Worm (Caenorhabditis elegans) whole organism, late embryonic: ENCODE measurements around the gene Y11D7A.3.

Experiments
- C08G9.2 ChIP-seq: sonication (generic microtip); optimal IDR thresholded peaks from 2 replicates; lab custom pipeline; 2016; ENCODE audit warnings: mild to moderate bottlenecking, missing genetic modification characterization, moderate library complexity, missing compliant biosample characterization
- C38D4.7 ChIP-seq: fragments of 200-800 bp; sonication (Bioruptor generic); optimal IDR thresholded peaks from 2 replicates; lab custom pipeline; 2018; ENCODE audit warnings: mild to moderate bottlenecking, missing genetic modification characterization, moderate library complexity, missing compliant biosample characterization
- K02D7.2 ChIP-seq: sonication (generic microtip); optimal IDR thresholded peaks from 2 replicates; lab custom pipeline; 2017; ENCODE audit warnings: mild to moderate bottlenecking, missing genetic modification characterization, missing compliant biosample characterization
- K09A11.1 ChIP-seq: sonication (generic microtip); optimal IDR thresholded peaks from 2 replicates; lab custom pipeline; 2017; ENCODE audit warnings: antibody characterized with exemption, mild to moderate bottlenecking, missing genetic modification characterization, missing compliant biosample characterization; ENCODE audit not compliant: insufficient read depth
- Y22D7AL.16 ChIP-seq: sonication (generic microtip); optimal IDR thresholded peaks from 2 replicates; lab custom pipeline; 2016; ENCODE audit warnings: missing genetic modification characterization, missing compliant biosample characterization
- ceh-14 ChIP-seq: sonication (generic microtip); optimal IDR thresholded peaks from 2 replicates; lab custom pipeline; 2016; ENCODE audit warnings: missing genotype, missing genetic modification characterization, missing compliant biosample characterization
- ceh-18 ChIP-seq: sonication (generic microtip); optimal IDR thresholded peaks from 2 replicates; lab custom pipeline; 2016; ENCODE audit warnings: missing genetic modification characterization, missing compliant biosample characterization
- ceh-2 ChIP-seq: sonication (generic microtip); optimal IDR thresholded peaks from 2 replicates; lab custom pipeline; 2016; ENCODE audit warnings: missing genotype, missing genetic modification characterization, missing compliant biosample characterization
- ceh-22 ChIP-seq: sonication (generic microtip); optimal IDR thresholded peaks from 2 replicates; lab custom pipeline; 2017; ENCODE audit warnings: missing biosample characterization, missing genetic modification characterization
- ceh-31 ChIP-seq: sonication (generic microtip); optimal IDR thresholded peaks from 2 replicates; lab custom pipeline; 2016; ENCODE audit warnings: missing genetic modification characterization, missing compliant biosample characterization
- ceh-48 ChIP-seq: sonication (generic microtip); optimal IDR thresholded peaks from 2 replicates; lab custom pipeline; 2016; ENCODE audit warnings: missing genetic modification characterization, inconsistent platforms, missing compliant biosample characterization
- ceh-9 ChIP-seq: sonication (generic microtip); optimal IDR thresholded peaks from 2 replicates; lab custom pipeline; 2016; ENCODE audit warnings: mild to moderate bottlenecking, missing genetic modification characterization, inconsistent platforms, missing compliant biosample characterization
- che-1 ChIP-seq: sonication (generic microtip); optimal IDR thresholded peaks from 2 replicates; lab custom pipeline; 2016; ENCODE audit warnings: mild to moderate bottlenecking, missing genetic modification characterization, missing compliant biosample characterization
- dmd-4 ChIP-seq: sonication (generic microtip); optimal IDR thresholded peaks from 2 replicates; lab custom pipeline; 2016; ENCODE audit warnings: borderline replicate concordance, missing genetic modification characterization, missing compliant biosample characterization
- dve-1 ChIP-seq: sonication (generic microtip); optimal IDR thresholded peaks from 2 replicates; lab custom pipeline; 2017; ENCODE audit warnings: antibody characterized with exemption, mild to moderate bottlenecking, missing genetic modification characterization, missing compliant biosample characterization
- elt-4 ChIP-seq: sonication (generic microtip); optimal IDR thresholded peaks from 2 replicates; lab custom pipeline; 2016; ENCODE audit warnings: missing genetic modification characterization, missing compliant biosample characterization
- fax-1 ChIP-seq: sonication (generic microtip); optimal IDR thresholded peaks from 2 replicates; lab custom pipeline; 2016; ENCODE audit warnings: missing genotype, missing genetic modification characterization, missing compliant biosample characterization
- fkh-6 ChIP-seq: sonication (generic microtip); optimal IDR thresholded peaks from 2 replicates; lab custom pipeline; 2016; ENCODE audit warnings: missing genetic modification characterization, missing compliant biosample characterization
- gmeb-2 ChIP-seq: sonication (generic microtip); optimal IDR thresholded peaks from 2 replicates; lab custom pipeline; 2016; ENCODE audit warnings: missing genetic modification characterization, inconsistent platforms, missing compliant biosample characterization
- hlh-13 ChIP-seq: fragments of 200-800 bp; sonication (Bioruptor generic); optimal IDR thresholded peaks from 2 replicates; lab custom pipeline; 2018; ENCODE audit warnings: mild to moderate bottlenecking, missing genetic modification characterization, missing compliant biosample characterization
- hlh-6 ChIP-seq: sonication (generic microtip); optimal IDR thresholded peaks from 2 replicates; lab custom pipeline; 2016; ENCODE audit warnings: missing genotype, missing genetic modification characterization, missing compliant biosample characterization
- hlh-8 ChIP-seq: sonication (generic microtip); optimal IDR thresholded peaks from 2 replicates; lab custom pipeline; 2016; ENCODE audit warnings: missing genotype, missing genetic modification characterization, missing compliant biosample characterization
- lim-6 ChIP-seq: sonication (generic microtip); optimal IDR thresholded peaks from 2 replicates; lab custom pipeline; 2016; ENCODE audit warnings: missing genetic modification characterization, missing compliant biosample characterization
- lin-11 ChIP-seq: fragments of 200-800 bp; sonication (Bioruptor generic); optimal IDR thresholded peaks from 2 replicates; lab custom pipeline; 2018; ENCODE audit warnings: mild to moderate bottlenecking, missing genetic modification characterization, missing compliant biosample characterization
- madf-2 ChIP-seq: sonication (generic microtip); optimal IDR thresholded peaks from 2 replicates; lab custom pipeline; 2017; ENCODE audit warnings: missing genetic modification characterization, missing compliant biosample characterization
- mec-3 ChIP-seq: sonication (generic microtip); optimal IDR thresholded peaks from 2 replicates; lab custom pipeline; 2016; ENCODE audit warnings: borderline replicate concordance, missing genetic modification characterization, missing compliant biosample characterization
- nfya-1 ChIP-seq: sonication (generic microtip); optimal IDR thresholded peaks from 2 replicates; lab custom pipeline; 2017; ENCODE audit warnings: missing genetic modification characterization, mild to moderate bottlenecking, missing compliant biosample characterization, antibody characterized with exemption, moderate library complexity
- npax-4 ChIP-seq: sonication (generic microtip); optimal IDR thresholded peaks from 2 replicates; lab custom pipeline; 2016; ENCODE audit warnings: missing genetic modification characterization, missing compliant biosample characterization
- pag-3 ChIP-seq: sonication (generic microtip); optimal IDR thresholded peaks from 2 replicates; lab custom pipeline; 2016; ENCODE audit warnings: missing compliant biosample characterization, missing genetic modification characterization, borderline replicate concordance
- pat-9 ChIP-seq: fragments of 200-800 bp; sonication (Bioruptor generic); optimal IDR thresholded peaks from 2 replicates; lab custom pipeline; 2018; ENCODE audit warnings: mild to moderate bottlenecking, missing genetic modification characterization, moderate library complexity, missing compliant biosample characterization
- pax-1 ChIP-seq: fragments of 150-350 bp; optimal IDR thresholded peaks from 2 replicates; lab custom pipeline; 2014; ENCODE audit warnings: missing biosample characterization, missing genetic modification characterization
- pha-2 ChIP-seq: sonication (generic microtip); optimal IDR thresholded peaks from 2 replicates; lab custom pipeline; 2017; ENCODE audit warnings: mild to moderate bottlenecking, missing genetic modification characterization, missing compliant biosample characterization
- pha-4 ChIP-seq: fragments of 150-350 bp; optimal IDR thresholded peaks from 2 replicates; lab custom pipeline; 2018; ENCODE audit warnings: missing biosample characterization, missing genetic modification reagents, missing genetic modification characterization
- pqm-1 ChIP-seq: sonication (generic microtip); optimal IDR thresholded peaks from 2 replicates; lab custom pipeline; 2016; ENCODE audit warnings: missing genetic modification characterization, missing compliant biosample characterization
- pros-1 ChIP-seq: fragments of 150-350 bp; optimal IDR thresholded peaks from 2 replicates; lab custom pipeline; 2014; ENCODE audit warnings: missing biosample characterization, missing genetic modification reagents, missing genetic modification characterization
- rnt-1 ChIP-seq: sonication (generic microtip); optimal IDR thresholded peaks from 2 replicates; lab custom pipeline; 2016; ENCODE audit warnings: missing genetic modification characterization, missing compliant biosample characterization
- sdc-2 ChIP-seq: sonication (generic microtip); optimal IDR thresholded peaks from 2 replicates; lab custom pipeline; 2016; ENCODE audit warnings: missing genotype, missing genetic modification characterization, missing compliant biosample characterization
- sox-2 ChIP-seq: fragments of 200-800 bp; sonication (Bioruptor generic); IDR thresholded peaks from 2 replicates; pipeline ENCODE4 v1.3.6; 2022; ENCODE audit warnings: missing genetic modification reagents, missing genetic modification characterization, missing compliant biosample characterization
- sox-4 ChIP-seq: sonication (generic microtip); optimal IDR thresholded peaks from 2 replicates; lab custom pipeline; 2017; ENCODE audit warnings: mild to moderate bottlenecking, missing genetic modification characterization, inconsistent platforms, missing compliant biosample characterization
- tbx-2 ChIP-seq: sonication (generic microtip); optimal IDR thresholded peaks from 2 replicates; lab custom pipeline; 2016; ENCODE audit warnings: missing genetic modification characterization, missing compliant biosample characterization
- tbx-7 ChIP-seq: sonication (generic microtip); optimal IDR thresholded peaks from 2 replicates; lab custom pipeline; 2016; ENCODE audit warnings: missing genotype, missing genetic modification characterization, missing compliant biosample characterization
- unc-3 ChIP-seq, 2 experiments: fragments of 200-800 bp in 1 of 2; sonication (Bioruptor generic) in 1 of 2; sonication (generic microtip) in 1 of 2; conservative IDR thresholded peaks in 1 of 2; optimal IDR thresholded peaks in 1 of 2; 2 replicates each; pipeline versions ENCODE4 v1.3.6 to Lab custom; 2016 to 2022; ENCODE audit warnings: missing compliant biosample characterization in 2 of 2, missing genetic modification characterization in 2 of 2, missing genetic modification reagents in 1 of 2
- unc-42 ChIP-seq: sonication (generic microtip); optimal IDR thresholded peaks from 2 replicates; lab custom pipeline; 2016; ENCODE audit warnings: missing genotype, missing genetic modification characterization, missing compliant biosample characterization
- unc-55 ChIP-seq: sonication (generic microtip); optimal IDR thresholded peaks from 2 replicates; lab custom pipeline; 2017; ENCODE audit warnings: missing biosample characterization, missing genetic modification reagents, missing genetic modification characterization
- unc-86 ChIP-seq: sonication (generic microtip); optimal IDR thresholded peaks from 2 replicates; lab custom pipeline; 2016; ENCODE audit warnings: missing genetic modification characterization, missing compliant biosample characterization
- zip-5 ChIP-seq: sonication (generic microtip); optimal IDR thresholded peaks from 2 replicates; lab custom pipeline; 2016; ENCODE audit warnings: missing genetic modification characterization, missing compliant biosample characterization

Gene Y11D7A.3

ce11 chrIV:9232421-9233141 lies at the start of gene Y11D7A.3:
Gene Y11D7A.3, plus strand, starts transcription at chrIV:9233091.
- no peak for TF ChIP-seq hlh-13 (GFP tag; lab: Kevin White, UChicago)
- no peak for TF ChIP-seq ceh-48 (tag; lab: Kevin White, UChicago)
- no peak for TF ChIP-seq unc-55 (GFP tag; lab: Kevin White, UChicago)
- no peak for TF ChIP-seq K09A11.1
- TF ChIP-seq sox-2, result peak; percentile 3; the same call in 1 of the 2 replicates
- no peak for TF ChIP-seq nfya-1 (tag; lab: Kevin White, UChicago)
- TF ChIP-seq, all 69 proteins: peak for 1

- no peak for TF ChIP-seq dmd-4 (tag; lab: Kevin White, UChicago)
- TF ChIP-seq madf-2, result no peak
- TF ChIP-seq mec-3 (tag; lab: Kevin White, UChicago), result no peak
- TF ChIP-seq C08G9.2 (tag; lab: Kevin White, UChicago), result no peak
- TF ChIP-seq fkh-6, result no peak
- TF ChIP-seq C38D4.7, result no peak
- TF ChIP-seq hlh-8 (tag; lab: Kevin White, UChicago), result no peak
These were observed 48.3 kb upstream of the Y11D7A.3 start, which contains the start of gene C07C7.1 for ce11 chrIV:9184547-9184946. Gene C07C7.1, plus strand, starts transcription at chrIV:9184847.

- TF ChIP-seq pha-4 (tag; lab: Kevin White, UChicago) (no peak), unc-42 (tag; lab: Kevin White, UChicago) (peak; percentile 48), rnt-1 (tag; lab: Kevin White, UChicago) (peak; percentile 96), npax-4 (tag; lab: Kevin White, UChicago) (peak; percentile 83), ceh-22 (tag; lab: Kevin White, UChicago) (no peak), pax-1 (tag; lab: Kevin White, UChicago) (no peak), ceh-14 (tag; lab: Kevin White, UChicago) (peak; percentile 78), sdc-2 (tag; lab: Kevin White, UChicago) (peak; percentile 81), pat-9 (tag; lab: Kevin White, UChicago) (peak; percentile 92), fax-1 (tag; lab: Kevin White, UChicago) (peak; percentile 85), unc-86 (tag; lab: Kevin White, UChicago) (peak; percentile 89), tbx-2 (tag; lab: Kevin White, UChicago) (peak; percentile 91), dve-1 (tag; lab: Kevin White, UChicago) (peak; percentile 79), pha-2 (tag; lab: Kevin White, UChicago) (peak; percentile 91), pag-3 (peak; percentile 56), zip-5 (tag; lab: Kevin White, UChicago) (peak; percentile 77), sox-2 (peak; percentile 72), lin-11 (tag; lab: Kevin White, UChicago) (peak; percentile 88), Y22D7AL.16 (peak; percentile 90), unc-55 (GFP tag; lab: Kevin White, UChicago) (peak; percentile 42), unc-3 (GFP tag; conservative IDR thresholded peaks at IDR 0.05; lab: Robert Waterston, UW) (peak; percentile 77), unc-3 (tag; optimal IDR thresholded peaks at IDR 0.05; lab: Kevin White, UChicago) (peak; percentile 89), gmeb-2 (tag; lab: Kevin White, UChicago) (peak; percentile 93), sox-4 (tag; lab: Kevin White, UChicago) (peak; percentile 92), pros-1 (tag; lab: Kevin White, UChicago) (no peak), K02D7.2 (tag; lab: Kevin White, UChicago) (peak; percentile 85), pqm-1 (tag; lab: Kevin White, UChicago) (peak; percentile 72), K09A11.1 (peak; percentile 43), ceh-31 (tag; lab: Kevin White, UChicago) (peak; percentile 87), nfya-1 (tag; lab: Kevin White, UChicago) (peak; percentile 61), ceh-2 (peak; percentile 84), tbx-7 (peak; percentile 60), lim-6 (tag; lab: Kevin White, UChicago) (peak; percentile 13), hlh-6 (tag; lab: Kevin White, UChicago) (peak; percentile 95), elt-4 (tag; lab: Kevin White, UChicago) (no peak), ceh-9 (tag; lab: Kevin White, UChicago) (peak; percentile 66), fkh-6 (peak; percentile 91), che-1 (tag; lab: Kevin White, UChicago) (peak; percentile 94), ceh-18 (tag; lab: Kevin White, UChicago) (peak; percentile 80), C38D4.7 (peak; percentile 91), dmd-4 (tag; lab: Kevin White, UChicago) (peak; percentile 84)
These were observed 41.7 kb upstream of the Y11D7A.3 start for ce11 chrIV:9191183-9191582.
